Worm (Caenorhabditis elegans) whole organism, L4/young adult: ENCODE data around the gene M01G5.1.

ENCODE experiments used
- dao-5 ChIP-seq: sonication (generic microtip); optimal IDR thresholded peaks from 2 replicates; lab custom pipeline; 2016; ENCODE audit warnings: missing genotype, missing genetic modification characterization, moderate library complexity, missing compliant biosample characterization
- him-1 ChIP-seq: sonication (generic microtip); optimal IDR thresholded peaks from 2 replicates; lab custom pipeline; 2016; ENCODE audit warnings: missing genotype, missing genetic modification reagents, missing genetic modification characterization, missing compliant biosample characterization

DNA sequence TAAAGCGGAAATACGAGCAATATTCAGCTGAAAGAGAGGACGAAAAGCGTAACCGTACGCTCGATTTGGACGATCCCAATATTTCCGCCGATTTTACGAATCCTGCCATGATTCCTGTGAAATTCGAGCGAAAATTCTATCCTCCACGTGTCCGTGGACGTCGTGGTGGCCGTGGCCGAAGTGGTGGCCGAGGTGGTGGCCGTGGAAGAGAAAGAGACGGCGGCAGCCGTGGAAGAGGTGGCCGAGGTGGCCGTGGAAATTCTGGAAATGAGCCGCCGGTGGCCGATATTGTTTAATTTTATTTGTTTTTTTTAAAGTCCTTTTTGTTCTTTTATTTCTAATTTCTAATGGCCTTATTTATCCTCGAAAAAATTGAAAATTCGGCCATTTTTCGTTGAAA is 12.0 kb downstream of the M01G5.1 start:
- TF ChIP-seq him-1 (tag; lab: Kevin White, UChicago), result no peak
- no peak for TF ChIP-seq dao-5 (tag; lab: Kevin White, UChicago)
